Worm (Caenorhabditis elegans): ENCODE measurements around the gene snu-13.

DNA sequence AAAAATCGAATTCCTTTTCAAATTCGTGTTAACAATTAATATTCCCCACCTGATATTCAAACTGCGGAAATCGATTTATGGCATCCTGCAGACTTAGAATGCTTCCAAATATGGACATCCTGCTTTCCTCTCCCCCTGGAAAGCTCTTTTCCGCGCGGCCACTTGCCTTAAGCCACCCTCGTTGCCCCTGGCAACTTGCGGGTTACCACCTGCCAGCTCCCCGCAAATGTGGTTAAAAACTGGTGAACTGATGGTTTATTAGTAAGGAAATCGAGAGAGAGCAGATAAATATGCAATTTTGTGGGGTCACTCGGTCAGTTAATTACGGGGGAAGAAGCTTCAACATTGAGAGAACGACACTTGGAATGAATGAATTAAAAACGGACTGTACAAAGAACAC, 6.3 kb downstream of the snu-13 start, which contains the start of gene nphp-1:
- TF ChIP-seq nfya-1 (tag; optimal IDR thresholded peaks at IDR 0.05) = no peak
- no peak for TF ChIP-seq nhr-11 (tag; optimal IDR thresholded peaks at IDR 0.05)
- no peak for TF ChIP-seq ceh-34 (tag; optimal IDR thresholded peaks at IDR 0.05)
- TF ChIP-seq nhr-232 (tag; optimal IDR thresholded peaks at IDR 0.05) = no peak
